Fruit fly (Drosophila melanogaster): ENCODE measurements around the gene CG7326.

Gene CG7326

dm6 chrX:18834399-18834798, 29.2 kb downstream of the CG7326 start (continued):
- TF ChIP-seq CG15601 (tag; optimal IDR thresholded peaks at IDR 0.05) = no peak
- TF ChIP-seq CG13624 (GFP tag; optimal IDR thresholded peaks at IDR 0.05) = peak; percentile 2
- peak; percentile 0 for TF ChIP-seq Max (GFP tag; optimal IDR thresholded peaks at IDR 0.05)
- TF ChIP-seq Dip3 (GFP tag; optimal IDR thresholded peaks at IDR 0.05) = peak; percentile 27
- TF ChIP-seq z (GFP tag; IDR thresholded peaks at IDR 0.05) = no peak
- TF ChIP-seq bowl (GFP tag; IDR thresholded peaks at IDR 0.05) = no peak
- 0 out of 2 replicates have a peak, but pooled peaks have one; percentile 22 for TF ChIP-seq Rfx (GFP tag; IDR thresholded peaks at IDR 0.05)
- no peak for TF ChIP-seq sug (tag; optimal IDR thresholded peaks at IDR 0.05)
- TF ChIP-seq pan (optimal IDR thresholded peaks at IDR 0.05) = no peak
- peak in 1 of 2 experiments; percentile 34 for TF ChIP-seq pan (GFP tag; optimal IDR thresholded peaks at IDR 0.05 in 1 of 2, IDR thresholded peaks at IDR 0.05 in 1 of 2)
- no peak for TF ChIP-seq Sry-δ (GFP tag; optimal IDR thresholded peaks at IDR 0.05)
- peak; percentile 82 for TF ChIP-seq sens (GFP tag)
- 0 out of 3 replicates have a peak, but pooled peaks have one; percentile 22 for TF ChIP-seq CG14050 (GFP tag; IDR thresholded peaks at IDR 0.05)
- TF ChIP-seq CG11456 (GFP tag; IDR thresholded peaks at IDR 0.05) = 0 out of 3 replicates have a peak, but pooled peaks have one; percentile 50
- TF ChIP-seq NC2α (GFP tag; optimal IDR thresholded peaks at IDR 0.05) = no peak
- no peak for TF ChIP-seq salm (tag; optimal IDR thresholded peaks at IDR 0.05)
- no peak for TF ChIP-seq psq (GFP tag; optimal IDR thresholded peaks at IDR 0.05)
- TF ChIP-seq CG7357 (GFP tag; IDR thresholded peaks at IDR 0.05) = no peak
- peak; percentile 87 for TF ChIP-seq D19B (GFP tag; optimal IDR thresholded peaks at IDR 0.05)
- no peak for TF ChIP-seq her (GFP tag; optimal IDR thresholded peaks at IDR 0.05)
- peak; percentile 1 for TF ChIP-seq CG18262 (tag; optimal IDR thresholded peaks at IDR 0.05)
- TF ChIP-seq lmd (GFP tag; IDR thresholded peaks at IDR 0.05) = 0 out of 2 replicates have a peak, but pooled peaks have one; percentile 24
- TF ChIP-seq CG14441 (GFP tag; IDR thresholded peaks at IDR 0.05) = peak; percentile 59
- TF ChIP-seq Kr (GFP tag; optimal IDR thresholded peaks at IDR 0.05) = no peak
- no peak for TF ChIP-seq gce (GFP tag; IDR thresholded peaks at IDR 0.05)
- no peak for TF ChIP-seq ro (GFP tag; IDR thresholded peaks at IDR 0.05)
- TF ChIP-seq Hr39 (optimal IDR thresholded peaks at IDR 0.05) = no peak
- no peak for TF ChIP-seq Ravus (GFP tag; IDR thresholded peaks at IDR 0.05)
- peak; percentile 4 for TF ChIP-seq bcd (GFP tag; optimal IDR thresholded peaks at IDR 0.05)
- TF ChIP-seq CG2199 (GFP tag; IDR thresholded peaks at IDR 0.05) = no peak
- peak; percentile 42 for TF ChIP-seq CG11504 (tag; optimal IDR thresholded peaks at IDR 0.05)
- TF ChIP-seq CG12155 (GFP tag; optimal IDR thresholded peaks at IDR 0.05) = no peak
- TF ChIP-seq CG33213 (GFP tag; optimal IDR thresholded peaks at IDR 0.05) = no peak
- TF ChIP-seq Xrp1 (GFP tag; IDR thresholded peaks at IDR 0.05) = peak; percentile 53; the same call in 1 of the 2 replicates
- TF ChIP-seq Rx (GFP tag; IDR thresholded peaks at IDR 0.05) = peak; percentile 52; the same call in 1 of the 2 replicates
- no peak for TF ChIP-seq CG8924 (tag; optimal IDR thresholded peaks at IDR 0.05)
- TF ChIP-seq ERR (GFP tag; optimal IDR thresholded peaks at IDR 0.05) = no peak
- no peak for TF ChIP-seq pho (GFP tag; optimal IDR thresholded peaks at IDR 0.05)
- peak; percentile 41 for TF ChIP-seq cwo (GFP tag; optimal IDR thresholded peaks at IDR 0.05)
- TF ChIP-seq CG6175 (GFP tag; IDR thresholded peaks at IDR 0.05) = no peak
- no peak for TF ChIP-seq D (optimal IDR thresholded peaks at IDR 0.05)
- TF ChIP-seq D (GFP tag; optimal IDR thresholded peaks at IDR 0.05) = no peak
- peak; percentile 19 for TF ChIP-seq CG4820 (GFP tag; optimal IDR thresholded peaks at IDR 0.05)
- no peak for TF ChIP-seq CG6272 (GFP tag; IDR thresholded peaks at IDR 0.05)
- no peak for TF ChIP-seq CG10543 (GFP tag; optimal IDR thresholded peaks at IDR 0.05)
- peak; percentile 6 for TF ChIP-seq Blimp-1 (GFP tag; optimal IDR thresholded peaks at IDR 0.05)
- TF ChIP-seq CG9727 (GFP tag; optimal IDR thresholded peaks at IDR 0.05) = peak; percentile 26
- TF ChIP-seq Med (GFP tag) = peak; percentile 90
- no peak for TF ChIP-seq amos (GFP tag; IDR thresholded peaks at IDR 0.05; ENCODE audit: partially characterized antibody)
- peak; percentile 72 for TF ChIP-seq lbe (GFP tag; optimal IDR thresholded peaks at IDR 0.05)
- 0 out of 3 replicates have a peak, but pooled peaks have one; percentile 40 for TF ChIP-seq C15 (GFP tag; IDR thresholded peaks at IDR 0.05)
- TF ChIP-seq gem (tag; optimal IDR thresholded peaks at IDR 0.05) = peak; percentile 6
- no peak for TF ChIP-seq CrebB (tag; optimal IDR thresholded peaks at IDR 0.05)
